Worm (Caenorhabditis elegans): Measurements from ENCODE around the gene srd-11.

DNA sequence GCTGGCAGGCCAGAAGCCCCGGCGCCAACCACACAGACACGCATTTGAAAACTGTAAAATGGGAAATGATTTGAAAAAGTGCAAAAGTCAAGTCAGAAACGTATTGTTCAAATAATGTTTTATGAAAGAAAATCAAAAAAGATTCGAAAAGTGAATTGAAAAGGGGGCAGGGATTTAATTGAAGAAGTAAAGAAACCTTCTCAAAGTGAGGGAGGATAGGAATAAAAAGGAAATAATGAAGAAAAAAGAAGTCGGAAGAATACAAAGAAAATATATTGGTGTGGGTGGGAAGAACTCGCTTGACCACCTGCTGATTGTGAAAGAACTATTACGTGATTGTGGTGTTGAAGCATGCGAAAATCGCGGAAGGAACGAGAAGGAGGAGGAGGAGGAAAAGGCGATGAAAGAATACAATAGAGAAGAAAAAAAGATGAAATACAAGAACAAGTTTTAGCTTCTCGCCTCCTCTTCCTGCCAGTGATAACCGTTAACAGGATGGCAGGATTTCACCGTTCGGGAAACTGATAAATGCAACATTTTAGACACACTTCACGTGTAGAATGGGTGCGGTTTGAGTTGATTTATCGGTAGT is 12.9 kb downstream of the srd-11 start, which contains the start of gene fmo-4:
- TF ChIP-seq R02D3.7 (tag; optimal IDR thresholded peaks at IDR 0.05), result no peak
- no peak for TF ChIP-seq alr-1 (tag; optimal IDR thresholded peaks at IDR 0.05)
